Worm (Caenorhabditis elegans) whole organism, mixed stage, embryonic: ENCODE measurements around the gene set-27.

ENCODE experiments used
- M03D4.4 ChIP-seq: sonication (generic microtip); optimal IDR thresholded peaks from 2 replicates; lab custom pipeline; 2017; ENCODE audit warnings: mild to moderate bottlenecking, missing genetic modification characterization, missing compliant biosample characterization
- bed-3 ChIP-seq: fragments of 200-800 bp; sonication (Bioruptor generic); optimal IDR thresholded peaks from 3 replicates; lab custom pipeline; 2018; ENCODE audit warnings: mild to moderate bottlenecking, missing genetic modification characterization, moderate library complexity, missing compliant biosample characterization
- blmp-1 ChIP-seq: fragments of 150-350 bp; optimal IDR thresholded peaks from 2 replicates; lab custom pipeline; 2014; ENCODE audit warnings: missing biosample characterization, missing genetic modification characterization
- ceh-39 ChIP-seq: fragments of 150-350 bp; optimal IDR thresholded peaks from 2 replicates; lab custom pipeline; 2014; ENCODE audit warnings: missing biosample characterization, missing genetic modification characterization
- ceh-43 ChIP-seq: fragments of 200-800 bp; sonication (Bioruptor generic); optimal IDR thresholded peaks from 2 replicates; lab custom pipeline; 2018; ENCODE audit warnings: mild to moderate bottlenecking, missing genetic modification characterization, moderate library complexity, missing compliant biosample characterization
- ces-1 ChIP-seq: fragments of 150-350 bp; optimal IDR thresholded peaks from 2 replicates; lab custom pipeline; 2014; ENCODE audit warnings: missing biosample characterization, missing genetic modification reagents, missing genetic modification characterization
- cnd-1 ChIP-seq: fragments of 200-800 bp; sonication (Bioruptor generic); optimal IDR thresholded peaks from 2 replicates; lab custom pipeline; 2018; ENCODE audit warnings: mild to moderate bottlenecking, missing genetic modification characterization, missing compliant biosample characterization
- drap-1 ChIP-seq: fragments of 200-800 bp; sonication (Bioruptor generic); optimal IDR thresholded peaks from 3 replicates; lab custom pipeline; 2018; ENCODE audit warnings: mild to moderate bottlenecking, missing genetic modification characterization, missing compliant biosample characterization
- flh-1 ChIP-seq: fragments of 200-800 bp; sonication (Bioruptor generic); optimal IDR thresholded peaks from 2 replicates; lab custom pipeline; 2018; ENCODE audit warnings: mild to moderate bottlenecking, missing genetic modification characterization, moderate library complexity, missing compliant biosample characterization
- ham-2 ChIP-seq: fragments of 200-800 bp; sonication (Bioruptor generic); optimal IDR thresholded peaks from 2 replicates; lab custom pipeline; 2018; ENCODE audit warnings: mild to moderate bottlenecking, missing genetic modification characterization, missing compliant biosample characterization
- hlh-1 ChIP-seq: fragments of 150-350 bp; optimal IDR thresholded peaks from 2 replicates; lab custom pipeline; 2014; ENCODE audit warnings: missing biosample characterization, missing genetic modification reagents, missing genetic modification characterization
- lin-32 ChIP-seq: fragments of 200-800 bp; sonication (Bioruptor generic); optimal IDR thresholded peaks from 2 replicates; lab custom pipeline; 2018; ENCODE audit warnings: mild to moderate bottlenecking, missing genetic modification characterization, missing compliant biosample characterization
- mls-2 ChIP-seq: sonication (generic microtip); optimal IDR thresholded peaks from 2 replicates; lab custom pipeline; 2016; ENCODE audit warnings: mild to moderate bottlenecking, missing genetic modification characterization, moderate library complexity, missing compliant biosample characterization
- nhr-12 ChIP-seq: fragments of 150-350 bp; optimal IDR thresholded peaks from 2 replicates; lab custom pipeline; 2014; ENCODE audit warnings: missing biosample characterization, missing genetic modification characterization
- nhr-2 ChIP-seq: fragments of 150-350 bp; optimal IDR thresholded peaks from 2 replicates; lab custom pipeline; 2014; ENCODE audit warnings: missing biosample characterization, missing genetic modification characterization
- nhr-237 ChIP-seq: fragments of 150-350 bp; optimal IDR thresholded peaks from 2 replicates; lab custom pipeline; 2014; ENCODE audit warnings: missing biosample characterization, missing genetic modification characterization
- nhr-28 ChIP-seq: fragments of 150-350 bp; optimal IDR thresholded peaks from 2 replicates; lab custom pipeline; 2014; ENCODE audit warnings: missing biosample characterization, missing genetic modification characterization
- pha-4 ChIP-seq: fragments of 150-350 bp; optimal IDR thresholded peaks from 2 replicates; lab custom pipeline; 2018; ENCODE audit warnings: missing biosample characterization, missing genetic modification reagents, missing genetic modification characterization
- sem-2 ChIP-seq: fragments of 200-800 bp; sonication (Bioruptor generic); optimal IDR thresholded peaks from 2 replicates; lab custom pipeline; 2018; ENCODE audit warnings: mild to moderate bottlenecking, missing genetic modification characterization, missing compliant biosample characterization
- snpc-4 ChIP-seq: fragments of 150-350 bp; optimal IDR thresholded peaks from 2 replicates; lab custom pipeline; 2014; ENCODE audit warnings: missing biosample characterization, missing genetic modification characterization
- sptf-1 ChIP-seq: sonication (generic microtip); optimal IDR thresholded peaks from 2 replicates; lab custom pipeline; 2017; ENCODE audit warnings: mild to moderate bottlenecking, missing genetic modification characterization, moderate library complexity, missing compliant biosample characterization
- tbx-8 ChIP-seq: fragments of 200-800 bp; sonication (Bioruptor generic); optimal IDR thresholded peaks from 2 replicates; lab custom pipeline; 2018; ENCODE audit warnings: mild to moderate bottlenecking, missing genetic modification characterization, moderate library complexity, missing compliant biosample characterization
- unc-120 ChIP-seq: sonication (generic microtip); optimal IDR thresholded peaks from 2 replicates; lab custom pipeline; 2017; ENCODE audit warnings: missing genetic modification characterization, missing compliant biosample characterization; ENCODE audit not compliant: poor library complexity, severe bottlenecking
- unc-39 ChIP-seq: fragments of 150-350 bp; optimal IDR thresholded peaks from 2 replicates; lab custom pipeline; 2014; ENCODE audit warnings: missing biosample characterization, missing genetic modification characterization
- unc-62 ChIP-seq: fragments of 150-350 bp; optimal IDR thresholded peaks from 2 replicates; lab custom pipeline; 2014; ENCODE audit warnings: missing biosample characterization, missing genetic modification reagents, missing genetic modification characterization
- zip-8 ChIP-seq: fragments of 150-350 bp; optimal IDR thresholded peaks from 2 replicates; lab custom pipeline; 2014; ENCODE audit warnings: missing biosample characterization, missing genetic modification characterization
- ztf-11 ChIP-seq: fragments of 150-350 bp; optimal IDR thresholded peaks from 2 replicates; lab custom pipeline; 2014; ENCODE audit warnings: missing biosample characterization, missing genetic modification characterization

The set-27 gene

DNA sequence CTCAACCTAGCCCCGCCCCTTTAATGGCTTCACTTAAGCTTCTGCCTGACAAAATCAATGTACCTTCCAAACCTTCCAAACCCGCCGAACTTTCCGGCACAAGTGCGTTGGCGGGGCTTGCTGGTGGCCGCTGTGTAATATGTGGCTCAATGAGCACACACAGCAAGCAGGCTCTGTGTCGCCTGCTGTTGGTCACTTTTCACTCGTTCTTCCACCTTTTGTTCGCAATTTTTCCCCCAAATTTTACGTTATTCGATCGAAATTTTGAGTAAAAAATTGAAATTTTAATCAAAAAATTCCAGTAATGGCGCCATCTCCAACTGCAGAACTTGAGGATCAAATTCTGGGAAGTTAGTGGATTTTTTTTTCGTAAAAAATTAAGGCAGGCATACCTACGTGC, at the start of gene set-27:
Gene set-27 (plus strand): TSS at position 301 of the 400 bp plus-strand sequence.
- peak; percentile 78 for TF ChIP-seq hlh-1 (tag; lab: Kevin White, UChicago)
- no peak for TF ChIP-seq snpc-4 (tag; lab: Kevin White, UChicago)

ce11 chrIII:2651519-2651918, 49.2 kb upstream of the set-27 start:
- TF ChIP-seq ztf-11 (no peak), mls-2 (tag; lab: Kevin White, UChicago) (no peak)

DNA sequence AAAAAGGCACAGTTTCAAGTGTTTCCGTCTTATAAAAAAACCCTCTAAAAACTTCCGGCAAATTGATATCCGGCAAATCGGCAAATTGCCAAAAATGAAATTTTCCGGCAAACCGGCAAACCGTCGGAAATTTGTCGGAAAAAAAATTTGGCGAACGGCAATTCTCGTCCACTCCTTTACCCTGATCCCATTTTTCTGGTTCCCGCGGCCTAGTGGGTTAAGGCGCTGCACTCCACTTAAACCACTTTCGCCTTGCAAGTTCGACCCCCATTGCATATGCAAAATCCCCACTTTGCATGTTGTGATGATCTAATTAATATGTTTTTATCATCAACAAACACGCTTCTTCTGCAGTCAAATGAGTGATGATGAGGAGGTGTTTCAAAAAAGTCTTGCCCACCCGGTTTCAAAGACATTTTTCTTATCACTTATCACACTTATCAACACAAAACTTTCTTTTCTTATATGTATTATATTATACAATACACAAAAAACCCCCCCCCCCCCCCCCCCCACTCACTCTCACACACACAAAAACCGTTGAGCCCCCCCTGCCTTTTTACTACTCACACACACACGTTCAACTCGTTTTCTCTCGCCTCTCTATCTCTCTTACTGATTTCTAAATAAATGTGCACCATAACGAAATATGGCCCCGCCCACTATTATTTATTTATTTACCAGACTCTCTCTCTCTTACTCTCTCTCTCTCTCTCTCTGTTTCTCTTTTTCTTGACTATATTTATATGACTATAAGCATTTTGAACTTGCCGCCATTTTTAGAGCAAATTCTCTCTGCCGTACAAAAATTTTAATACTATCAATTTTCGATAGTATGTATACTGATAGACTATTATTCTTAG, 47.8 kb upstream of the set-27 start:
- TF ChIP-seq nhr-28 (no peak), tbx-8 (GFP tag; lab: Kevin White, UChicago) (no peak)

ce11 chrIII:2656168-2656567, 44.6 kb upstream of the set-27 start:
- TF ChIP-seq zip-8 (tag; lab: Kevin White, UChicago) (no peak), unc-39 (tag; lab: Kevin White, UChicago) (no peak), lin-32 (GFP tag; lab: Kevin White, UChicago) (no peak), unc-62 (GFP tag; lab: Kevin White, UChicago) (no peak), hlh-1 (tag; lab: Kevin White, UChicago) (no peak), ztf-11 (no peak), mls-2 (tag; lab: Kevin White, UChicago) (no peak), sptf-1 (tag; lab: Kevin White, UChicago) (no peak), bed-3 (GFP tag; lab: Kevin White, UChicago) (no peak)

ce11 chrIII:2657783-2658182, 43.0 kb upstream of the set-27 start, which contains the start of gene let-805:
let-805 (plus strand) TSS chrIII:2658083.
- TF ChIP-seq nhr-237 (tag; lab: Kevin White, UChicago) (no peak), flh-1 (GFP tag; lab: Kevin White, UChicago) (no peak), M03D4.4 (tag; lab: Kevin White, UChicago) (no peak)
- TF ChIP-seq, all 35 proteins: peak for 0

DNA sequence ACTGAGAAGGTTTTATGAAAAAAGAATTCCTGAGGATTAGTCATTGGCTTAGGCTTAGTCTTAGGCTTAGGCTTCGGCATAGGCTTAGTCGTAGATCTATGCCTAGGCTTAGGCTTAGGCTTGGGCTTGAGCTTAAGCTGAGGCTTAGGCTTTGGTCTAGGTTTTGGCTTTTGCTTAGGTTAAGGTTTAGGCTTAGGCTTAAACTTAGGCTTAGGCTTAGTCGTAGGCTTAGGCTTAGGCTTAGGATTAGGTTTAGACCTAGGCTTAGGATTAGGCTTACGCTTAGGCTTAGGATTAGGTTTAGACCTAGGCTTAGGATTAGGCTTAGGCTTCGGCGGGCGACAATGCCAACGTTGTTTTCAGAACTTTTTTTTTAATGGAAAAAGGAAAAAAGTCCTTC, 25.3 kb upstream of the set-27 start:
- TF ChIP-seq blmp-1 (tag; lab: Kevin White, UChicago) (no peak), ces-1 (GFP tag; lab: Kevin White, UChicago) (no peak), nhr-12 (tag; lab: Kevin White, UChicago) (no peak), bed-3 (GFP tag; lab: Kevin White, UChicago) (no peak), ham-2 (GFP tag; lab: Kevin White, UChicago) (no peak), tbx-8 (GFP tag; lab: Kevin White, UChicago) (no peak), nhr-2 (tag; lab: Kevin White, UChicago) (no peak), lin-32 (GFP tag; lab: Kevin White, UChicago) (no peak), sptf-1 (tag; lab: Kevin White, UChicago) (no peak), sem-2 (GFP tag; lab: Kevin White, UChicago) (no peak), M03D4.4 (tag; lab: Kevin White, UChicago) (no peak), ceh-39 (no peak)

DNA sequence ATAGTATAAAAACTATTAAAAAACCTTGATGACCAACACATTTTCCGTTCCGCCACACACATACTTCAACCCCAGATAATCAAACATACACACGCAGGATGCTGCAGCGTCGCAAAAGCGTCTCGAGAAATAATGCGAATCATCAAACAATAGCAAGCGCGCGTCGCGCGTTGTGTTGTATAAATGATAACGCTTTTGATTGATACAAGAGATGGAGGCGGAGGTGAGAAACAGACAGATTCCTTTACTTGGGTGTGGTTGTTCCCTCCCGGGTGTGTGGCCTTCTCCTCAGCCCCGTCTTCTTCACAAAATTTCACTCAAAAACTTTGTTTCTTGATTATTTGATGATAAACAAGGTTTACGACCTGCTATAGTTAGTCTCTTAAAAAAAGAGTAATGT, 24.6 kb upstream of the set-27 start:
- no peak for TF ChIP-seq ztf-11
- TF ChIP-seq ces-1 (GFP tag; lab: Kevin White, UChicago): no peak
- no peak for TF ChIP-seq nhr-2 (tag; lab: Kevin White, UChicago)
- TF ChIP-seq tbx-8 (GFP tag; lab: Kevin White, UChicago): no peak
- no peak for TF ChIP-seq sptf-1 (tag; lab: Kevin White, UChicago)
- TF ChIP-seq sem-2 (GFP tag; lab: Kevin White, UChicago): no peak
- no peak for TF ChIP-seq M03D4.4 (tag; lab: Kevin White, UChicago)
- TF ChIP-seq mls-2 (tag; lab: Kevin White, UChicago): no peak
- no peak for TF ChIP-seq ceh-43 (GFP tag; lab: Kevin White, UChicago)
- TF ChIP-seq drap-1 (GFP tag; lab: Kevin White, UChicago): no peak
- no peak for TF ChIP-seq lin-32 (GFP tag; lab: Kevin White, UChicago)
- TF ChIP-seq zip-8 (tag; lab: Kevin White, UChicago): no peak
- TF ChIP-seq pha-4 (tag; lab: Kevin White, UChicago): no peak
- TF ChIP-seq ceh-39: no peak
- TF ChIP-seq cnd-1 (tag; lab: Kevin White, UChicago): no peak
- no peak for TF ChIP-seq unc-120 (tag; lab: Kevin White, UChicago)
